Worm (Caenorhabditis elegans): ENCODE results near the gene clec-83.

Gene clec-83

DNA sequence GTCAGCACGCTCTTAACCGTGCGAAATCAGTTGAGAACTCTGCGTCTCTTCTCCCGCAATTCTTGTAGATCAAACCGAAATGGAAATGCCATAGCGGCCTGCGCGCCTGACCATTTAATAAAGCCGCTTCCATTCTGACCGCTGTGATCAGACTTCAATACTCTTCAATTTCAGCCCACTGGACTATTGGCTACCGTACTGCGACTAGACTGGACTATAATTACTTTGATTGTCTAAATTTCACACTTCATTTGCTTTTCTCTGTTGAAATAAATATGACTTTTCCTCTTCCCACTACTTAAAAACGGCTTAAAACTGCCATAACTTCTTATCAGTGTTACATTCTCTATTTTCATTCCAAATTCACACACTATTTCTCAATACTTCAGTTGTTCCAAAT lies 3.0 kb downstream of the clec-83 start, which contains the start of gene Y54G2A.7:
TSS of gene Y54G2A.7 (plus strand) at position 301 of the 400 bp plus-strand sequence.
- TF ChIP-seq unc-130 (GFP tag; optimal IDR thresholded peaks at IDR 0.05) = no peak
- TF ChIP-seq nhr-80 (tag; optimal IDR thresholded peaks at IDR 0.05) = peak; percentile 13
- TF ChIP-seq nfya-2 (GFP tag; IDR thresholded peaks at IDR 0.05) = no peak

DNA sequence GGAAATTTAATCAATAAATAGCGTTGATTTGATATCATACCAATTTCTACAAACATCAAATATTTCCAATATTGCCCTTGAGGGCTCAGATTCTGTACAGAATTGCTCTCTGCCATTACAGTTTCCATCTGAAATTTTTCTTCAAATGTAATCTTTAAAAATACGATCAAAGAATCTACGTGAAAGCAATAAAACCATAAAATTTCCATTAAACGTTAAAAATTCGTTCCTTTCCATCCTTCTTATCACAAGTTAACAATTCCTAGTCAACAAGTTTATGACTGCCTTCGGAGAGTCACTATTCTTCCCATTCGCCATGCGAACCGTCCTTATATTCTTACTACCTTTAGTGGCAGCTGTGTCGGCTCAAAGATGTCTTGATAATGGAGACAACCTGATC lies 5.9 kb downstream of the clec-83 start, which contains the start of gene clec-82:
TSS of gene clec-82 (plus strand) at position 301 of the 400 bp plus-strand sequence.
- TF ChIP-seq dpff-1 (tag; optimal IDR thresholded peaks at IDR 0.05) = no peak
- TF ChIP-seq lir-1 (GFP tag; conservative IDR thresholded peaks at IDR 0.05) = no peak
- no peak for TF ChIP-seq ceh-79 (tag; optimal IDR thresholded peaks at IDR 0.05)
- TF ChIP-seq B0336.3 (GFP tag; IDR thresholded peaks at IDR 0.05) = no peak
- no peak for TF ChIP-seq C06A6.2 (GFP tag; conservative IDR thresholded peaks at IDR 0.05)
- TF ChIP-seq ceh-100 (GFP tag; IDR thresholded peaks at IDR 0.05) = no peak
- TF ChIP-seq efl-1 (GFP tag; optimal IDR thresholded peaks at IDR 0.05) = no peak
- no peak for TF ChIP-seq dox-1 (GFP tag; IDR thresholded peaks at IDR 0.05)
- no peak for TF ChIP-seq lag-1 (GFP tag; IDR thresholded peaks at IDR 0.05)

ce11 chrIV:2834516-2834915 lies 6.8 kb downstream of the clec-83 start, which contains the start of gene pudl-2:
pudl-2 (plus strand) TSS chrIV:2834816.
- TF ChIP-seq madf-6 (GFP tag; IDR thresholded peaks at IDR 0.05) (no peak), zfh-2 (GFP tag; conservative IDR thresholded peaks at IDR 0.05) (no peak), sdz-38 (tag; optimal IDR thresholded peaks at IDR 0.05) (no peak), ztf-18 (tag; optimal IDR thresholded peaks at IDR 0.05) (no peak), ceh-79 (tag; optimal IDR thresholded peaks at IDR 0.05) (no peak), F55B11.4 (tag; optimal IDR thresholded peaks at IDR 0.05; ENCODE audit: borderline replicate concordance, insufficient read depth) (no peak), ceh-27 (GFP tag; optimal IDR thresholded peaks at IDR 0.05) (no peak), hmg-1.2 (GFP tag; IDR thresholded peaks at IDR 0.05) (no peak), tlf-1 (GFP tag; optimal IDR thresholded peaks at IDR 0.05) (no peak), sptf-2 (GFP tag; optimal IDR thresholded peaks at IDR 0.05) (no peak)

DNA sequence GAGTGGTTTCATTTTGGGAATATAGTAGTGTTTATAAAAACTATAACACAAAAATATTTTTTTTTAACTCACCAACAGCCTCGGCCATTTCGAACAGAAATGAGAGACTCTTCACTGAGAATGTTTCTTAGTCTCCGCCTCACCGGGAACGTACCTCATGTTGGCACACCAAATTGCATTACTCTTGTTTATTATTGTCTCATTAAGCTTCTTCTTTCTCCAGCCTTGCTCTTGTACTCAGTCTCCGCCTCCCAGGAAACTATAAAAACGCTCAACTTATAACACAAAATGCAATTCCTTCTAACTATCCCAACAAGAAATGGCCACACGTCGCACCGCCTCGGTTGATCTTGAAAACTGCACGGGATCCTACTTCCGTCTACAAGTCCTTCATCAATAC lies 8.7 kb downstream of the clec-83 start, which contains the start of the genes Y54G2A.48 and pudl-1:
TSS of gene Y54G2A.48 (minus strand) at position 101 of the 400 bp plus-strand sequence.
TSS of gene pudl-1 (plus strand) at position 320 of the 400 bp plus-strand sequence.
- TF ChIP-seq B0261.1 (tag; optimal IDR thresholded peaks at IDR 0.05) = no peak
- TF ChIP-seq egl-44 (GFP tag; IDR thresholded peaks at IDR 0.05) = no peak
- TF ChIP-seq ZK185.1 (tag; optimal IDR thresholded peaks at IDR 0.05; ENCODE audit: poor library complexity, severe bottlenecking) = no peak
- TF ChIP-seq ztf-18 (tag; optimal IDR thresholded peaks at IDR 0.05) = no peak
- no peak for TF ChIP-seq cebp-1 (GFP tag; IDR thresholded peaks at IDR 0.05)
- no peak for TF ChIP-seq cebp-1 (tag; optimal IDR thresholded peaks at IDR 0.05)

DNA sequence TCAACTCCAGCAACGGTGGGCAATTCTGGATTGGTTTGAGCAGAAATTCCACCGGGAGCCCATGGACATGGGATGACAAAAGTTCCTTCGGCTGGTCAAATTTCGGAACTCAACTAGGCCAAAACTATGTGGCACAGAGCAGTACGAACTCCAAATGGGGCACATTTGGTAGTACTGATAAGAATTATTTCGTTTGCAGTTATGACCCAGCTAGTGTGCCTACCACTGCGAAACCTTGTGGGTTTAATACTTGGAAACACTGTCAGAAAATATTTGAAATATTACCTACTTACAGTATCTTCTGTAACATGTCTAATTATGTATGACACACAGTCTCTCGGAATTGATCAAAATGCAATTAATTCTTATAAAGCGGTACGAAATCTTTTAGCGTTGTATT lies 14.9 kb downstream of the clec-83 start:
- TF ChIP-seq lsl-1 (GFP tag; optimal IDR thresholded peaks at IDR 0.05) = no peak
- TF ChIP-seq nhr-80 (tag; optimal IDR thresholded peaks at IDR 0.05) = peak; percentile 58

ce11 chrIV:2825460-2826103 lies 15.7 kb downstream of the clec-83 start:
- TF ChIP-seq snpc-4 (GFP tag; optimal IDR thresholded peaks at IDR 0.05) (peak; percentile 89), snpc-4 (tag; optimal IDR thresholded peaks at IDR 0.05) (peak; percentile 77 to 95 (median 90)), tbp1 (GFP tag; optimal IDR thresholded peaks at IDR 0.05) (peak; percentile 37), snpc-1.1 (tag; optimal IDR thresholded peaks at IDR 0.05; ENCODE audit: insufficient read depth) (peak; percentile 94), lsl-1 (GFP tag; optimal IDR thresholded peaks at IDR 0.05) (peak; percentile 5), snpc-3.4 (tag; optimal IDR thresholded peaks at IDR 0.05) (peak; percentile 76), him-1 (tag; optimal IDR thresholded peaks at IDR 0.05) (peak; percentile 83), unc-130 (GFP tag; optimal IDR thresholded peaks at IDR 0.05) (no peak), snpc-1.3 (tag; optimal IDR thresholded peaks at IDR 0.05; ENCODE audit: insufficient read depth) (peak; percentile 45), F10E7.11 (tag; optimal IDR thresholded peaks at IDR 0.05) (no peak), mxl-1 (tag; optimal IDR thresholded peaks at IDR 0.05) (no peak), atf-7 (tag; optimal IDR thresholded peaks at IDR 0.05) (peak; percentile 3)
